Fruit fly (Drosophila melanogaster): ENCODE data around the gene Sgs7.

- TF ChIP-seq Eip78C (GFP tag) (no peak), CG10631 (GFP tag; optimal IDR thresholded peaks at IDR 0.05) (no peak), CG6854 (GFP tag; optimal IDR thresholded peaks at IDR 0.05) (no peak), fd85E (GFP tag; optimal IDR thresholded peaks at IDR 0.05) (no peak), Gug (GFP tag; IDR thresholded peaks at IDR 0.05) (no peak), CG8119 (GFP tag; IDR thresholded peaks at IDR 0.05) (no peak), Hr38 (GFP tag; optimal IDR thresholded peaks at IDR 0.05) (no peak), fkh (GFP tag; optimal IDR thresholded peaks at IDR 0.05) (no peak), Lpt (GFP tag; optimal IDR thresholded peaks at IDR 0.05) (no peak), Blimp-1 (GFP tag; optimal IDR thresholded peaks at IDR 0.05) (no peak), CG34406 (GFP tag; optimal IDR thresholded peaks at IDR 0.05) (no peak)
Observed at dm6 chr3L:11508337-11508736, 1.3 kb upstream of the Sgs7 start, which contains the start of gene CG33500.
